Fruit fly (Drosophila melanogaster) whole organism, embryonic: ENCODE results near the gene Hez.
A peak's percentile ranks its signal among the peaks of the same experiment; 100 is the strongest.

ENCODE experiments used
- Antp ChIP-seq: fragments of 200-800 bp; sonication (Bioruptor generic); optimal IDR thresholded peaks from 3 replicates; lab custom pipeline; 2016; ENCODE audit warnings: missing biosample characterization, missing genetic modification characterization
- Asciz ChIP-seq: fragments of 200-800 bp; sonication (Bioruptor generic); optimal IDR thresholded peaks from 2 replicates; lab custom pipeline; 2017; ENCODE audit warnings: missing biosample characterization, mild to moderate bottlenecking, missing genetic modification characterization, missing genetic modification reagents
- CG12391 ChIP-seq: fragments of 200-800 bp; sonication (Bioruptor generic); optimal IDR thresholded peaks from 3 replicates; lab custom pipeline; 2018; ENCODE audit warnings: missing biosample characterization, mild to moderate bottlenecking, missing genetic modification characterization, moderate library complexity
- CG12659 ChIP-seq: fragments of 200-800 bp; sonication (Bioruptor generic); optimal IDR thresholded peaks from 3 replicates; lab custom pipeline; 2017; ENCODE audit warnings: mild to moderate bottlenecking, missing biosample characterization, missing genetic modification reagents, missing genetic modification characterization
- CG12744 ChIP-seq: fragments of 200-800 bp; sonication (Bioruptor generic); optimal IDR thresholded peaks from 2 replicates; lab custom pipeline; 2016; ENCODE audit warnings: missing biosample characterization, missing genetic modification characterization
- CG14860 ChIP-seq: fragments of 200-800 bp; sonication (Bioruptor generic); IDR thresholded peaks from 3 replicates; pipeline ENCODE4 v1.3.6; 2022; ENCODE audit warnings: missing biosample characterization, missing genetic modification characterization; ENCODE audit not compliant: partially characterized antibody
- CG15696 ChIP-seq: fragments of 200-800 bp; sonication (Bioruptor generic); optimal IDR thresholded peaks from 2 replicates; lab custom pipeline; 2019; ENCODE audit warnings: missing biosample characterization, mild to moderate bottlenecking, missing genetic modification characterization, moderate library complexity
- CG2199 ChIP-seq: fragments of 200-800 bp; sonication (Bioruptor generic); IDR thresholded peaks from 3 replicates; pipeline ENCODE4 v1.3.6; 2022; ENCODE audit warnings: missing biosample characterization, missing genetic modification characterization
- CG2712 ChIP-seq: fragments of 200-800 bp; optimal IDR thresholded peaks from 3 replicates; lab custom pipeline; 2019; ENCODE audit warnings: missing biosample characterization, mild to moderate bottlenecking, missing genetic modification characterization, moderate library complexity
- CG30020 ChIP-seq: fragments of 200-800 bp; optimal IDR thresholded peaks from 2 replicates; lab custom pipeline; 2019; ENCODE audit warnings: missing biosample characterization, mild to moderate bottlenecking, missing genetic modification characterization, moderate library complexity
- CG31388 ChIP-seq: fragments of 200-800 bp; sonication (Bioruptor generic); optimal IDR thresholded peaks from 2 replicates; lab custom pipeline; 2016; ENCODE audit warnings: missing biosample characterization, missing genetic modification characterization
- CG31441 ChIP-seq: fragments of 200-800 bp; sonication (Bioruptor generic); IDR thresholded peaks from 2 replicates; pipeline ENCODE4 v1.3.6; 2022; ENCODE audit warnings: missing biosample characterization, missing genetic modification characterization
- CG33213 ChIP-seq: fragments of 200-800 bp; sonication (Bioruptor generic); optimal IDR thresholded peaks from 3 replicates; lab custom pipeline; 2016; ENCODE audit warnings: missing biosample characterization, missing genetic modification characterization
- CG7963 ChIP-seq: fragments of 200-800 bp; sonication (Bioruptor generic); IDR thresholded peaks from 3 replicates; pipeline ENCODE4 v1.3.6; 2022; ENCODE audit warnings: missing biosample characterization, missing genetic modification characterization; ENCODE audit not compliant: partially characterized antibody
- CG8359 ChIP-seq: fragments of 200-800 bp; sonication (Bioruptor generic); optimal IDR thresholded peaks from 2 replicates; lab custom pipeline; 2017; ENCODE audit warnings: missing biosample characterization, mild to moderate bottlenecking, missing genetic modification characterization, borderline replicate concordance
- Elba2 ChIP-seq: fragments of 200-800 bp; sonication (Bioruptor generic); optimal IDR thresholded peaks from 3 replicates; lab custom pipeline; 2016; ENCODE audit warnings: missing biosample characterization, missing genetic modification characterization
- Ets97D ChIP-seq: fragments of 200-800 bp; sonication (Bioruptor generic); optimal IDR thresholded peaks from 3 replicates; lab custom pipeline; 2016; ENCODE audit warnings: missing biosample characterization, missing genetic modification characterization
- Gug ChIP-seq: fragments of 200-800 bp; sonication (Bioruptor generic); IDR thresholded peaks from 4 replicates; pipeline ENCODE4 v1.3.6; 2022; ENCODE audit warnings: missing biosample characterization, missing genetic modification characterization
- HLH4C ChIP-seq: fragments of 200-800 bp; sonication (Bioruptor generic); IDR thresholded peaks from 3 replicates; pipeline ENCODE4 v1.3.6; 2022; ENCODE audit warnings: missing biosample characterization, missing genetic modification characterization; ENCODE audit not compliant: partially characterized antibody
- Hsf ChIP-seq: fragments of 200-800 bp; sonication (Bioruptor generic); optimal IDR thresholded peaks from 3 replicates; lab custom pipeline; 2016; ENCODE audit warnings: missing biosample characterization, missing genetic modification characterization
- Lhr ChIP-seq: fragments of 200-800 bp; sonication (Bioruptor generic); optimal IDR thresholded peaks from 3 replicates; lab custom pipeline; 2017; ENCODE audit warnings: mild to moderate bottlenecking, missing biosample characterization, missing genetic modification reagents, missing genetic modification characterization
- Max ChIP-seq: fragments of 200-800 bp; sonication (Bioruptor generic); optimal IDR thresholded peaks from 2 replicates; lab custom pipeline; 2016; ENCODE audit warnings: missing biosample characterization, mild to moderate bottlenecking, missing genetic modification characterization
- Nf-YA ChIP-seq: fragments of 200-800 bp; sonication (Bioruptor generic); IDR thresholded peaks from 2 replicates; pipeline ENCODE4 v1.3.6; 2022; ENCODE audit warnings: missing biosample characterization, missing genetic modification characterization
- Opbp ChIP-seq: fragments of 200-800 bp; sonication (Bioruptor generic); IDR thresholded peaks from 3 replicates; pipeline ENCODE4 v1.3.6; 2022; ENCODE audit warnings: missing biosample characterization, missing genetic modification characterization; ENCODE audit not compliant: partially characterized antibody
- Ravus ChIP-seq: fragments of 200-800 bp; sonication (Bioruptor generic); IDR thresholded peaks from 2 replicates; pipeline ENCODE4 v1.3.6; 2022; ENCODE audit warnings: missing biosample characterization, missing genetic modification characterization
- Sin3A ChIP-seq: fragments of >200 bp; optimal IDR thresholded peaks from 2 replicates; lab custom pipeline; 2018
- Sry-β ChIP-seq: fragments of 200-800 bp; sonication (Bioruptor generic); optimal IDR thresholded peaks from 2 replicates; lab custom pipeline; 2018; ENCODE audit warnings: missing biosample characterization, mild to moderate bottlenecking, missing genetic modification characterization, moderate library complexity
- Sry-δ ChIP-seq: fragments of 200-800 bp; sonication (Bioruptor generic); optimal IDR thresholded peaks from 2 replicates; lab custom pipeline; 2016; ENCODE audit warnings: missing biosample characterization, missing genetic modification characterization
- YL-1 ChIP-seq: fragments of 200-800 bp; sonication (Bioruptor generic); optimal IDR thresholded peaks from 3 replicates; lab custom pipeline; 2017; ENCODE audit warnings: missing biosample characterization, mild to moderate bottlenecking, missing genetic modification characterization
- exex ChIP-seq: fragments of 200-800 bp; sonication (Bioruptor generic); optimal IDR thresholded peaks from 4 replicates; lab custom pipeline; 2018; ENCODE audit warnings: missing biosample characterization, mild to moderate bottlenecking, missing genetic modification characterization, moderate library complexity
- inv ChIP-seq: fragments of 200-800 bp; sonication (Bioruptor generic); IDR thresholded peaks from 2 replicates; pipeline ENCODE4 v1.3.6; 2022; ENCODE audit warnings: missing biosample characterization, missing genetic modification characterization; ENCODE audit not compliant: partially characterized antibody
- jing ChIP-seq: fragments of 200-800 bp; sonication (Bioruptor generic); optimal IDR thresholded peaks from 2 replicates; lab custom pipeline; 2018; ENCODE audit warnings: missing biosample characterization, mild to moderate bottlenecking, missing genetic modification characterization
- lola ChIP-seq, 3 experiments: fragments of >200 bp in 2 of 3; fragments of 200-800 bp in 1 of 3; sonication (Bioruptor generic) in 1 of 3; optimal IDR thresholded peaks; 2 replicates each; lab custom pipeline; 2017 to 2019; ENCODE audit warnings: missing biosample characterization in 3 of 3, missing genetic modification characterization in 3 of 3, mild to moderate bottlenecking in 1 of 3, moderate library complexity in 1 of 3
- mam ChIP-seq: fragments of 200-800 bp; sonication (Bioruptor generic); optimal IDR thresholded peaks from 3 replicates; lab custom pipeline; 2016; ENCODE audit warnings: missing biosample characterization, missing genetic modification characterization
- nom ChIP-seq: fragments of 200-800 bp; sonication (Bioruptor generic); optimal IDR thresholded peaks from 2 replicates; lab custom pipeline; 2017; ENCODE audit warnings: missing biosample characterization, missing genetic modification characterization, mild to moderate bottlenecking, moderate library complexity, missing genetic modification reagents
- odd ChIP-seq: fragments of 200-800 bp; sonication (Bioruptor generic); optimal IDR thresholded peaks from 2 replicates; lab custom pipeline; 2017; ENCODE audit warnings: missing biosample characterization, mild to moderate bottlenecking, missing genetic modification characterization
- pnt ChIP-seq: fragments of 200-800 bp; sonication (Bioruptor generic); optimal IDR thresholded peaks from 3 replicates; lab custom pipeline; 2016; ENCODE audit warnings: missing biosample characterization, missing genetic modification characterization
- pros ChIP-seq: fragments of 200-800 bp; sonication (Bioruptor generic); optimal IDR thresholded peaks from 3 replicates; lab custom pipeline; 2019; ENCODE audit warnings: missing biosample characterization, mild to moderate bottlenecking, missing genetic modification characterization, moderate library complexity
- pum ChIP-seq: fragments of 200-800 bp; sonication (Bioruptor generic); optimal IDR thresholded peaks from 2 replicates; lab custom pipeline; 2016; ENCODE audit warnings: missing biosample characterization, missing genetic modification characterization
- pzg ChIP-seq: fragments of 200-800 bp; sonication (Bioruptor generic); optimal IDR thresholded peaks from 3 replicates; lab custom pipeline; 2018; ENCODE audit warnings: missing biosample characterization, mild to moderate bottlenecking, missing genetic modification characterization, moderate library complexity
- sens ChIP-seq: fragments of 200-800 bp; sonication (Bioruptor generic); peaks from one replicate; lab custom pipeline; 2016; ENCODE audit warnings: missing biosample characterization, missing genetic modification characterization
- sna ChIP-seq: fragments of 200-800 bp; sonication (Bioruptor generic); IDR thresholded peaks from 2 replicates; pipeline ENCODE4 v1.3.6; 2022; ENCODE audit warnings: missing biosample characterization, missing genetic modification characterization; ENCODE audit not compliant: partially characterized antibody
- ssp ChIP-seq: fragments of 200-800 bp; sonication (Bioruptor generic); IDR thresholded peaks from 2 replicates; pipeline ENCODE4 v1.3.6; 2022; ENCODE audit warnings: missing biosample characterization, missing genetic modification characterization
- stwl ChIP-seq: fragments of 200-800 bp; sonication (Bioruptor generic); optimal IDR thresholded peaks from 3 replicates; lab custom pipeline; 2018; ENCODE audit warnings: missing biosample characterization, mild to moderate bottlenecking, missing genetic modification characterization, moderate library complexity
- tin ChIP-seq: fragments of 200-800 bp; sonication (Bioruptor generic); optimal IDR thresholded peaks from 3 replicates; lab custom pipeline; 2016; ENCODE audit warnings: missing biosample characterization, missing genetic modification characterization
- ttk ChIP-seq: fragments of 200-800 bp; sonication (Bioruptor generic); IDR thresholded peaks from 2 replicates; pipeline ENCODE4 v2.1.2; 2022; ENCODE audit warnings: missing biosample characterization, missing genetic modification characterization
- unc-4 ChIP-seq: fragments of 200-800 bp; sonication (Bioruptor generic); IDR thresholded peaks from 2 replicates; pipeline ENCODE4 v1.3.6; 2022; ENCODE audit warnings: missing biosample characterization, missing genetic modification characterization; ENCODE audit not compliant: partially characterized antibody
- wdn ChIP-seq: fragments of 200-800 bp; sonication (Bioruptor generic); IDR thresholded peaks from 2 replicates; pipeline ENCODE4 v1.3.6; 2022; ENCODE audit warnings: missing biosample characterization, missing genetic modification characterization

Gene Hez

DNA sequence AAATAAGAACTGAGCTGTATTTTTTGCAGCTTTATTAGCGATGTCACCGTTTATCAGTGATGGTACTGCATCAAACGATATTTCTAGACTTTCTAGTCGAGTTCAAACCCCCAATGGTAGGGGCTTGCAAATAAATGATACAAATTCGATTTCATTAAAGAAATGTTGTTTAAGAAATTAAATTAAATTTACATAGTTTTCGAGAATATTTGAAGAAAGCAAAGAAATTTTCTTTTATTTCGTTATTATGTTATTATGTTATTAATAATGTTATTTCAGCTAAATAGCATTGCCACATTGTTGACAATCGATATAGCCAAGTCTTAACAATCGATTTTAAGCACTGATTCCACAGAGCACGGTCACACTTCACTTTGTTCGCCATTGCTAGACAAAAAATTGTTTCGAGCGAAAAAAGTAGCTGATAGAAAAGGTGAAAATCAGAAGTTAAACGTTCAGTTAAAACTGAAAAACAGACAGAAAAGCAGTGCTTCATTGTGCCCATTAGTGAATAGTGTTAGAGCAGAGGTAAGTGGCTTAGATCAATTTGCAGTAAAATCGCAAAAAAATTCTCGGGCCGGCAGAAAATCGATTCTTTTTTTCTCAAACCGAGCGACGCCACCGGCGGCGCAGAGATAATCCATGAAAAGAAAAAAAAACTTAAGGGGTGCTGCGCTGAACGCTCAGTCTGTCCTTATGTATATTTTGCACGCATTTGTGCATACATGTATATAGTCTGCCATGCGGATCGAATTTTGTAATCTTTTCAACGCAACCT, 30.1 kb downstream of the Hez start, which contains the start of the genes iPLA2-VIA and Ciz1 (continued):
- TF ChIP-seq nom (GFP tag; lab: Kevin White, UChicago) (peak; percentile 16), wdn (no peak), CG15696 (tag; lab: Kevin White, UChicago) (peak; percentile 25), odd (GFP tag; lab: Kevin White, UChicago) (no peak), unc-4 (GFP tag; lab: Robert Waterston, UW) (peak; percentile 79), pum (GFP tag; lab: Kevin White, UChicago) (peak; percentile 45), pros (GFP tag; lab: Kevin White, UChicago) (no peak), CG31388 (no peak), sens (peak; percentile 77), YL-1 (GFP tag; lab: Kevin White, UChicago) (peak; percentile 37), CG31441 (GFP tag; lab: Robert Waterston, UW) (no peak), Sin3A (lab: Kevin White, UChicago) (peak; percentile 93), Nf-YA (GFP tag; lab: Robert Waterston, UW) (no peak), inv (peak; percentile 72), CG2712 (peak; percentile 61), pnt (peak; percentile 14), pzg (peak; percentile 79), CG7963 (GFP tag; lab: Robert Waterston, UW) (peak; percentile 47; the same call in 1 of the 3 replicates), Gug (0 out of 4 replicates have a peak, but pooled peaks have one; percentile 8), Opbp (GFP tag; lab: Robert Waterston, UW) (peak; percentile 70; the same call in 2 of the 3 replicates), CG12744 (GFP tag; lab: Kevin White, UChicago) (no peak), CG12391 (tag; lab: Kevin White, UChicago) (peak; percentile 34), jing (GFP tag; lab: Kevin White, UChicago) (no peak), stwl (tag; lab: Kevin White, UChicago) (peak; percentile 50), ttk (no peak), Sry-δ (GFP tag; lab: Kevin White, UChicago) (peak; percentile 96), Lhr (GFP tag; lab: Kevin White, UChicago) (peak; percentile 71), CG8359 (GFP tag; lab: Kevin White, UChicago) (no peak), Antp (GFP tag; lab: Kevin White, UChicago) (peak; percentile 38), CG33213 (GFP tag; lab: Kevin White, UChicago) (peak; percentile 25), Max (peak; percentile 42), lola (GFP tag; optimal IDR thresholded peaks at IDR 0.05; lab: Kevin White, UChicago) (peak in 1 of 3 experiments; percentile 12), tin (GFP tag; lab: Kevin White, UChicago) (peak; percentile 29), CG12659 (GFP tag; lab: Kevin White, UChicago) (peak; percentile 84), Hsf (GFP tag; lab: Kevin White, UChicago) (no peak), mam (GFP tag; lab: Kevin White, UChicago) (peak; percentile 39), Sry-β (GFP tag; lab: Kevin White, UChicago) (peak; percentile 4), Ravus (GFP tag; lab: Robert Waterston, UW) (no peak), CG30020 (tag; lab: Kevin White, UChicago) (peak; percentile 59), HLH4C (GFP tag; lab: Robert Waterston, UW) (peak; percentile 68), Ets97D (peak; percentile 62), CG2199 (GFP tag; lab: Robert Waterston, UW) (0 out of 3 replicates have a peak, but pooled peaks have one; percentile 73), CG14860 (GFP tag; lab: Robert Waterston, UW) (peak; percentile 64; the same call in 2 of the 3 replicates), ssp (GFP tag; lab: Robert Waterston, UW) (0 out of 2 replicates have a peak, but pooled peaks have one; percentile 11), Elba2 (no peak), Asciz (GFP tag; lab: Kevin White, UChicago) (no peak), sna (GFP tag; lab: Robert Waterston, UW) (peak; percentile 65; the same call in 1 of the 2 replicates), exex (tag; lab: Kevin White, UChicago) (peak; percentile 24)
